Worm (Caenorhabditis elegans): ENCODE data around the gene mps-2.

Gene mps-2

DNA sequence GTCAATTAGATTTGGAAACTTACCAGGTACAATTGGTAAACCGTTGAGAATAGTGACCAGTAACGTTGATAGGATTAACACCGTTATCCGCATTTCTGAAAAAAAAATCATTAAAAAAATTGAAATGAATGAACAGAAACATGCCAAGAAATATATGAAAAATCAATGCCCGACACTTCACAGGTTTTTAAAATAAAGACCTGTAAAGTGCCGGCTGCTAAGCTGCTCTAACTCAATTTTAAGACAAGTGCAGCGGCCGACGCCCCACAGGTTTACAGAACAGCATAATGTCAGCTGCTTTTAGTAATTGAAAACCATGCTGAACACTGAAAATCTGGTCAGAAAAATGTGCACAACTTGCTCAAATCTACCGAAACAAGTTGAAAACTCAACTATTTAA, 20.4 kb upstream of the mps-2 start, which contains the start of gene cbn-1:
Gene cbn-1, minus strand, starts transcription at position 101 of the 400 bp plus-strand sequence.
- no peak for TF ChIP-seq ceh-14 (tag; optimal IDR thresholded peaks at IDR 0.05)
- TF ChIP-seq Y22D7AL.16 (tag; optimal IDR thresholded peaks at IDR 0.05) = no peak
- no peak for TF ChIP-seq pag-3 (tag; optimal IDR thresholded peaks at IDR 0.05; ENCODE audit: borderline replicate concordance)
- TF ChIP-seq eyg-1 (tag; optimal IDR thresholded peaks at IDR 0.05) = no peak
- TF ChIP-seq tbx-2 (tag; optimal IDR thresholded peaks at IDR 0.05) = no peak
- TF ChIP-seq syd-9 (tag; optimal IDR thresholded peaks at IDR 0.05) = no peak
- TF ChIP-seq C08G9.2 (tag; optimal IDR thresholded peaks at IDR 0.05) = no peak
- TF ChIP-seq odd-2 (tag; optimal IDR thresholded peaks at IDR 0.05) = no peak
- no peak for TF ChIP-seq ahr-1 (tag; optimal IDR thresholded peaks at IDR 0.05)
- TF ChIP-seq K02D7.2 (tag; optimal IDR thresholded peaks at IDR 0.05) = no peak
- TF ChIP-seq mec-3 (tag; optimal IDR thresholded peaks at IDR 0.05; ENCODE audit: borderline replicate concordance) = no peak
- no peak for TF ChIP-seq unc-3 (GFP tag; conservative IDR thresholded peaks at IDR 0.05)
- no peak for TF ChIP-seq unc-3 (tag; optimal IDR thresholded peaks at IDR 0.05)
- no peak for TF ChIP-seq fkh-10 (GFP tag; optimal IDR thresholded peaks at IDR 0.05)
- TF ChIP-seq ztf-16 (tag; optimal IDR thresholded peaks at IDR 0.05) = no peak
- TF ChIP-seq madf-2 (tag; optimal IDR thresholded peaks at IDR 0.05) = no peak

DNA sequence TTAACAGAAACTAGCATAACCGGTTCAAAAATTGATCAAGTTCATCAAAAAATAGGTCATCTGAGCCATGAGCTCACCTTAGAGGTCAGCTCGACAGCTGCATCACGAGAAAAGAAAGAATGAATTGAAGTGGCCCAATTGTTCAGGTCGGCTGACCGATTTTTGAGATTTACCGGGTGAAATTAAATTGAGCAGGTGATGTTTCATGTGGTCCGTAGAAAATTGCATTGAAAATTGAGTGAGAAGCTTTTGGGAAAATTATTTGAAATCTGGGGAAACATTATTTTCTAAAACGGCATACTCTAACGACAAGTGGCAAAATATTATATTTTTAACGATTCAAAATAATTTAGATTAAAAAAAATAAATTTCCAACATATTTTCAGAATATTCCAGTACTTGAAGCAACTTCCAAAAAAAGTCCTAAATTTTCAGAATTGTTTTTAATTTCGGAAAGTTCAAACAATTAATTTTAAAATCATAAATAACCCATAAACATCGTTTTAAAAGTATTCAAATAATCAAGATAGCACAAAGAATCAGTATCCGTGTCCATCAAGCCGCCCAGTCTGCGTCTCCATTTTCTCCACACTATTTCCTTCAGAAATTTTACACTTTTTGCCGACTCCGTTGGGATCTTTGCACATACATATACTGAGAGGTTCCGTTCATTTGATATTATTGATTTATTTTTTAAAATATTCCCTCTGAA, 13.8 kb upstream of the mps-2 start, which contains the start of gene sgcb-1:
Gene sgcb-1, plus strand, starts transcription at position 662 of the 712 bp plus-strand sequence.
- TF ChIP-seq odd-2 (tag; optimal IDR thresholded peaks at IDR 0.05) (no peak), sox-4 (tag; optimal IDR thresholded peaks at IDR 0.05) (no peak), fax-1 (tag; optimal IDR thresholded peaks at IDR 0.05) (no peak), lim-6 (tag; optimal IDR thresholded peaks at IDR 0.05) (no peak), elt-4 (tag; optimal IDR thresholded peaks at IDR 0.05) (no peak), unc-55 (GFP tag; optimal IDR thresholded peaks at IDR 0.05) (no peak), npax-4 (tag; optimal IDR thresholded peaks at IDR 0.05) (no peak), nhr-11 (tag; optimal IDR thresholded peaks at IDR 0.05) (no peak), hlh-15 (tag; optimal IDR thresholded peaks at IDR 0.05) (no peak), K02D7.2 (tag; optimal IDR thresholded peaks at IDR 0.05) (no peak), tbx-2 (tag; optimal IDR thresholded peaks at IDR 0.05) (no peak), ceh-9 (tag; optimal IDR thresholded peaks at IDR 0.05) (no peak)

DNA sequence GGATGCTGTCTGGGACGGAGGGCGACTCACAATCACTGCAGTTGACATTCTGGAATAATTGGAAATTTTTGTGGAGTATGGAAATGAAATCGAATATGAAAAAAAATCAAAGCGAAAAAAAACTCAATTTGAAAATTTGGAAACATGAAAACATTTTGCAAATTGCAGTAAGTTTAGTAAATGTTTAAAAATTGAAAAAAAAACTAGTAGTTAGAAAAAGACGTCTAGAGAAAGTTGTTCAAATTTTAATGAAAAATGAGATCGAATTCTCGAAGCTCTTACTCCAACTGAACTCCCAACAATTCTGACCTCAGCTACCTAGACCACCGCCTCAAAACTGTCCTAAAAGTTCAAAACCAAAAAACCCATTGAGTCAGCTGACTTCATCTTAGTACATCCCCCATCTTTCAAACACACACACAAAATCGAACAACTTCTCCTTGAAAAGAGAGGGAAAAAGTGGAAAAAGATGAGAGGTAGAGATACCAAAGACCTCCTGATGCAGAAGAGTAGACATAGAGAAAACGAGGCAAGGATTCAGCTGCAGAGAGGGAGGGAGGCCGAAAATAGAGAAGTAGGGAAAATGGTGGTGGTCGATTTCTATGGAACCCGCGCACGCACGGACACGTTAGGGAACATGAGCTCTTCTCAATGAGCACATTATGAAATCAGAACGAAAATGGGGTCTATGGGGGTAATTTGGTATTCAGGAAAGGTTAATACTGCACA, 11.2 kb upstream of the mps-2 start, which contains the start of gene K01A2.10:
Gene K01A2.10, minus strand, starts transcription at position 51 of the 729 bp plus-strand sequence.
- no peak for TF ChIP-seq T23F11.4 (GFP tag; optimal IDR thresholded peaks at IDR 0.05)
- no peak for TF ChIP-seq odd-2 (tag; optimal IDR thresholded peaks at IDR 0.05)
- peak; percentile 63 for TF ChIP-seq hlh-30 (tag; optimal IDR thresholded peaks at IDR 0.05; ENCODE audit: insufficient read depth)
- TF ChIP-seq K02D7.2 (tag; optimal IDR thresholded peaks at IDR 0.05) = no peak
- TF ChIP-seq ceh-18 (tag; optimal IDR thresholded peaks at IDR 0.05) = no peak
- TF ChIP-seq tbx-7 (tag; optimal IDR thresholded peaks at IDR 0.05) = no peak
- TF ChIP-seq Y22D7AL.16 (tag; optimal IDR thresholded peaks at IDR 0.05) = no peak
- TF ChIP-seq unc-42 (tag; optimal IDR thresholded peaks at IDR 0.05) = peak; percentile 54
- TF ChIP-seq ceh-30 (tag; optimal IDR thresholded peaks at IDR 0.05) = no peak
- TF ChIP-seq rnt-1 (tag; optimal IDR thresholded peaks at IDR 0.05) = no peak
- TF ChIP-seq hlh-13 (GFP tag; optimal IDR thresholded peaks at IDR 0.05) = no peak
- TF ChIP-seq ceh-34 (tag; optimal IDR thresholded peaks at IDR 0.05) = no peak
- TF ChIP-seq tbx-2 (tag; optimal IDR thresholded peaks at IDR 0.05) = peak; percentile 23
- TF ChIP-seq hlh-6 (tag; optimal IDR thresholded peaks at IDR 0.05) = peak; percentile 21
- TF ChIP-seq syd-9 (tag; optimal IDR thresholded peaks at IDR 0.05) = no peak
- no peak for TF ChIP-seq zip-5 (tag; optimal IDR thresholded peaks at IDR 0.05)
- no peak for TF ChIP-seq ceh-19 (GFP tag; optimal IDR thresholded peaks at IDR 0.05)
- peak; percentile 12 for TF ChIP-seq sdc-2 (tag; optimal IDR thresholded peaks at IDR 0.05)
- TF ChIP-seq madf-2 (tag; optimal IDR thresholded peaks at IDR 0.05) = no peak
- TF ChIP-seq sox-4 (tag; optimal IDR thresholded peaks at IDR 0.05) = no peak
- no peak for TF ChIP-seq ceh-9 (tag; optimal IDR thresholded peaks at IDR 0.05)
- no peak for TF ChIP-seq nhr-11 (tag; optimal IDR thresholded peaks at IDR 0.05)
- TF ChIP-seq ceh-14 (tag; optimal IDR thresholded peaks at IDR 0.05) = no peak
- no peak for TF ChIP-seq lin-11 (tag; optimal IDR thresholded peaks at IDR 0.05)
- no peak for TF ChIP-seq fkh-6 (tag; optimal IDR thresholded peaks at IDR 0.05)
- TF ChIP-seq nfya-1 (tag; optimal IDR thresholded peaks at IDR 0.05) = peak; percentile 56
- no peak for TF ChIP-seq pqm-1 (tag; optimal IDR thresholded peaks at IDR 0.05)
- no peak for TF ChIP-seq pax-1 (tag; optimal IDR thresholded peaks at IDR 0.05)
- TF ChIP-seq ets-4 (tag; optimal IDR thresholded peaks at IDR 0.05) = no peak
- TF ChIP-seq eyg-1 (tag; optimal IDR thresholded peaks at IDR 0.05) = no peak
- TF ChIP-seq ceh-2 (tag; optimal IDR thresholded peaks at IDR 0.05) = no peak
- no peak for TF ChIP-seq hlh-15 (tag; optimal IDR thresholded peaks at IDR 0.05)
- no peak for TF ChIP-seq elt-2 (tag; optimal IDR thresholded peaks at IDR 0.05)
